Fruit fly (Drosophila melanogaster) whole organism, embryonic: ENCODE results near the gene mxt.

Source experiments
- Adf1 ChIP-seq: fragments of 200-800 bp; sonication (Bioruptor generic); IDR thresholded peaks from 2 replicates; pipeline ENCODE4 v1.3.6; 2022; ENCODE audit warnings: missing biosample characterization, missing genetic modification characterization
- Antp ChIP-seq: fragments of 200-800 bp; sonication (Bioruptor generic); optimal IDR thresholded peaks from 3 replicates; lab custom pipeline; 2016; ENCODE audit warnings: missing biosample characterization, missing genetic modification characterization
- Atf6 ChIP-seq: fragments of 200-800 bp; sonication (Bioruptor generic); IDR thresholded peaks from 2 replicates; pipeline ENCODE4 v1.3.6; 2022; ENCODE audit warnings: missing biosample characterization, missing genetic modification characterization
- CG10147 ChIP-seq: fragments of 200-800 bp; sonication (Bioruptor generic); optimal IDR thresholded peaks from 2 replicates; lab custom pipeline; 2019; ENCODE audit warnings: missing biosample characterization, mild to moderate bottlenecking, missing genetic modification characterization, moderate library complexity
- CG11456 ChIP-seq: fragments of 200-800 bp; sonication (Bioruptor generic); IDR thresholded peaks from 3 replicates; pipeline ENCODE4 v1.3.6; 2022; ENCODE audit warnings: missing biosample characterization, missing genetic modification characterization
- CG12104 ChIP-seq: fragments of 200-800 bp; sonication (Bioruptor generic); optimal IDR thresholded peaks from 3 replicates; lab custom pipeline; 2016; ENCODE audit warnings: missing biosample characterization, missing genetic modification characterization
- CG12155 ChIP-seq: fragments of 200-800 bp; sonication (Bioruptor generic); optimal IDR thresholded peaks from 3 replicates; lab custom pipeline; 2016; ENCODE audit warnings: missing biosample characterization, missing genetic modification characterization
- CG13296 ChIP-seq: fragments of 200-800 bp; sonication (Bioruptor generic); optimal IDR thresholded peaks from 3 replicates; lab custom pipeline; 2018; ENCODE audit warnings: missing biosample characterization, mild to moderate bottlenecking, missing genetic modification characterization
- CG13775 ChIP-seq: fragments of 200-800 bp; sonication (Bioruptor generic); optimal IDR thresholded peaks from 3 replicates; lab custom pipeline; 2017; ENCODE audit warnings: missing biosample characterization, mild to moderate bottlenecking, missing genetic modification characterization
- CG15011 ChIP-seq: fragments of 200-800 bp; sonication (Bioruptor generic); optimal IDR thresholded peaks from 3 replicates; lab custom pipeline; 2018; ENCODE audit warnings: missing biosample characterization, mild to moderate bottlenecking, missing genetic modification characterization
- CG1529 ChIP-seq: fragments of 200-800 bp; sonication (Bioruptor generic); optimal IDR thresholded peaks from 3 replicates; lab custom pipeline; 2018; ENCODE audit warnings: missing biosample characterization, missing genetic modification characterization
- CG1647 ChIP-seq: fragments of 200-800 bp; sonication (Bioruptor generic); optimal IDR thresholded peaks from 3 replicates; lab custom pipeline; 2016; ENCODE audit warnings: missing biosample characterization, missing genetic modification characterization
- CG1832 ChIP-seq: fragments of 200-800 bp; sonication (Bioruptor generic); optimal IDR thresholded peaks from 2 replicates; lab custom pipeline; 2017; ENCODE audit warnings: missing biosample characterization, mild to moderate bottlenecking, missing genetic modification characterization, inconsistent platforms
- CG2875 ChIP-seq: fragments of 200-800 bp; sonication (Bioruptor generic); optimal IDR thresholded peaks from 2 replicates; lab custom pipeline; 2017; ENCODE audit warnings: missing biosample characterization, mild to moderate bottlenecking, missing genetic modification characterization, missing genetic modification reagents
- CG3281 ChIP-seq: fragments of 200-800 bp; sonication (Bioruptor generic); optimal IDR thresholded peaks from 3 replicates; lab custom pipeline; 2017; ENCODE audit warnings: missing biosample characterization, mild to moderate bottlenecking, missing genetic modification characterization
- CG3995 ChIP-seq: fragments of 200-800 bp; sonication (Bioruptor generic); optimal IDR thresholded peaks from 3 replicates; lab custom pipeline; 2016; ENCODE audit warnings: missing biosample characterization, missing genetic modification characterization
- CG42726 ChIP-seq: fragments of 200-800 bp; sonication (Bioruptor generic); IDR thresholded peaks from 2 replicates; pipeline ENCODE4 v1.3.6; 2022; ENCODE audit warnings: missing biosample characterization, missing genetic modification characterization; ENCODE audit not compliant: partially characterized antibody
- CG6791 ChIP-seq: fragments of 200-800 bp; sonication (Bioruptor generic); IDR thresholded peaks from 3 replicates; pipeline ENCODE4 v1.3.6; 2022; ENCODE audit warnings: missing biosample characterization, missing genetic modification characterization; ENCODE audit not compliant: partially characterized antibody
- D19A ChIP-seq: fragments of 200-800 bp; optimal IDR thresholded peaks from 3 replicates; lab custom pipeline; 2019; ENCODE audit warnings: missing biosample characterization, mild to moderate bottlenecking, missing genetic modification characterization, moderate library complexity
- Deaf1 ChIP-seq: fragments of 200-800 bp; optimal IDR thresholded peaks from 3 replicates; lab custom pipeline; 2019; ENCODE audit warnings: missing biosample characterization, mild to moderate bottlenecking, missing genetic modification characterization, moderate library complexity
- Dll ChIP-seq: fragments of 200-800 bp; sonication (Bioruptor generic); IDR thresholded peaks from 4 replicates; pipeline ENCODE4 v1.3.6; 2022; ENCODE audit warnings: missing biosample characterization, missing genetic modification characterization; ENCODE audit not compliant: partially characterized antibody
- H15 ChIP-seq: fragments of 200-800 bp; sonication (Bioruptor generic); IDR thresholded peaks from 3 replicates; pipeline ENCODE4 v1.3.6; 2022; ENCODE audit warnings: missing biosample characterization, missing genetic modification characterization
- HHEX ChIP-seq: fragments of 200-800 bp; sonication (Bioruptor generic); optimal IDR thresholded peaks from 3 replicates; lab custom pipeline; 2017; ENCODE audit warnings: missing biosample characterization, mild to moderate bottlenecking, missing genetic modification characterization, missing genetic modification reagents
- HmgD ChIP-seq: fragments of 200-800 bp; sonication (Bioruptor generic); optimal IDR thresholded peaks from 3 replicates; lab custom pipeline; 2016; ENCODE audit warnings: missing biosample characterization, missing genetic modification characterization
- Hr78 ChIP-seq, 2 experiments: fragments of 200-800 bp in 1 of 2; fragments of >200 bp in 1 of 2; sonication (Bioruptor generic) in 1 of 2; optimal IDR thresholded peaks; 2 replicates each; lab custom pipeline; 2017 to 2019; ENCODE audit warnings: missing biosample characterization in 2 of 2, missing genetic modification characterization in 2 of 2, mild to moderate bottlenecking in 1 of 2, moderate library complexity in 1 of 2
- Lhr ChIP-seq: fragments of 200-800 bp; sonication (Bioruptor generic); optimal IDR thresholded peaks from 3 replicates; lab custom pipeline; 2017; ENCODE audit warnings: mild to moderate bottlenecking, missing biosample characterization, missing genetic modification reagents, missing genetic modification characterization
- MTF-1 ChIP-seq: fragments of 200-800 bp; sonication (Bioruptor generic); optimal IDR thresholded peaks from 2 replicates; lab custom pipeline; 2018; ENCODE audit warnings: missing biosample characterization, mild to moderate bottlenecking, missing genetic modification characterization, borderline replicate concordance
- Max ChIP-seq: fragments of 200-800 bp; sonication (Bioruptor generic); optimal IDR thresholded peaks from 2 replicates; lab custom pipeline; 2016; ENCODE audit warnings: missing biosample characterization, mild to moderate bottlenecking, missing genetic modification characterization
- Med ChIP-seq: fragments of 200-800 bp; sonication (Bioruptor generic); peaks from one replicate; lab custom pipeline; 2016; ENCODE audit warnings: missing biosample characterization, missing genetic modification characterization, mild to moderate bottlenecking, inconsistent platforms, moderate library complexity
- Oli ChIP-seq: fragments of 200-800 bp; sonication (Bioruptor generic); optimal IDR thresholded peaks from 2 replicates; lab custom pipeline; 2018; ENCODE audit warnings: missing biosample characterization, mild to moderate bottlenecking, missing genetic modification characterization, moderate library complexity
- PHDP ChIP-seq: fragments of 200-800 bp; sonication (Bioruptor generic); optimal IDR thresholded peaks from 3 replicates; lab custom pipeline; 2018; ENCODE audit warnings: missing biosample characterization, mild to moderate bottlenecking, missing genetic modification characterization, moderate library complexity
- Rfx ChIP-seq: fragments of 200-800 bp; sonication (Bioruptor generic); IDR thresholded peaks from 2 replicates; pipeline ENCODE4 v1.3.6; 2022; ENCODE audit warnings: missing biosample characterization, missing genetic modification characterization
- TFAM ChIP-seq: fragments of 200-800 bp; sonication (Bioruptor generic); optimal IDR thresholded peaks from 2 replicates; lab custom pipeline; 2017; ENCODE audit warnings: missing biosample characterization, missing genetic modification characterization, inconsistent platforms
- al ChIP-seq: fragments of 200-800 bp; sonication (Bioruptor generic); IDR thresholded peaks from 2 replicates; pipeline ENCODE4 v1.3.6; 2022; ENCODE audit warnings: missing biosample characterization, missing genetic modification characterization
- amos ChIP-seq: fragments of 200-800 bp; sonication (Bioruptor generic); IDR thresholded peaks from 2 replicates; pipeline ENCODE4 v1.3.6; 2022; ENCODE audit warnings: missing biosample characterization, missing genetic modification characterization; ENCODE audit not compliant: partially characterized antibody
- crc ChIP-seq: fragments of 200-800 bp; sonication (Bioruptor generic); optimal IDR thresholded peaks from 2 replicates; lab custom pipeline; 2016; ENCODE audit warnings: missing biosample characterization, missing genetic modification characterization
- crol ChIP-seq: fragments of 200-800 bp; sonication (Bioruptor generic); IDR thresholded peaks from 2 replicates; pipeline ENCODE4 v1.3.6; 2022; ENCODE audit warnings: missing biosample characterization, missing genetic modification characterization
- disco-r ChIP-seq: fragments of 200-800 bp; sonication (Bioruptor generic); optimal IDR thresholded peaks from 2 replicates; lab custom pipeline; 2016; ENCODE audit warnings: missing biosample characterization, missing genetic modification characterization
- dm ChIP-seq: fragments of 200-800 bp; sonication (Bioruptor generic); optimal IDR thresholded peaks from 3 replicates; lab custom pipeline; 2016; ENCODE audit warnings: missing biosample characterization, missing genetic modification characterization
- fd102C ChIP-seq: fragments of 200-800 bp; sonication (Bioruptor generic); optimal IDR thresholded peaks from 2 replicates; lab custom pipeline; 2018; ENCODE audit warnings: missing biosample characterization, mild to moderate bottlenecking, missing genetic modification characterization, moderate library complexity
- gfzf ChIP-seq: fragments of 200-800 bp; sonication (Bioruptor generic); optimal IDR thresholded peaks from 2 replicates; lab custom pipeline; 2016; ENCODE audit warnings: missing biosample characterization, mild to moderate bottlenecking, missing genetic modification characterization, moderate library complexity
- gt ChIP-seq: fragments of 200-800 bp; sonication (Bioruptor generic); IDR thresholded peaks from 2 replicates; pipeline ENCODE4 v1.3.6; 2022; ENCODE audit warnings: missing biosample characterization, missing genetic modification characterization
- hb ChIP-seq: fragments of 200-800 bp; sonication (Bioruptor generic); IDR thresholded peaks from 3 replicates; pipeline ENCODE4 v1.3.6; 2022; ENCODE audit warnings: missing biosample characterization, missing genetic modification characterization; ENCODE audit not compliant: partially characterized antibody
- lab ChIP-seq: fragments of 200-800 bp; sonication (Bioruptor generic); optimal IDR thresholded peaks from 3 replicates; lab custom pipeline; 2017; ENCODE audit warnings: missing biosample characterization, missing genetic modification characterization, mild to moderate bottlenecking, moderate library complexity, missing genetic modification reagents
- mirr ChIP-seq: fragments of 200-800 bp; sonication (Bioruptor generic); optimal IDR thresholded peaks from 3 replicates; lab custom pipeline; 2018; ENCODE audit warnings: missing biosample characterization, mild to moderate bottlenecking, missing genetic modification characterization
- pb ChIP-seq: fragments of 200-800 bp; sonication (Bioruptor generic); optimal IDR thresholded peaks from 3 replicates; lab custom pipeline; 2016; ENCODE audit warnings: missing biosample characterization, missing genetic modification characterization
- ranshi ChIP-seq: fragments of 200-800 bp; sonication (Bioruptor generic); IDR thresholded peaks from 2 replicates; pipeline ENCODE4 v1.3.6; 2022; ENCODE audit warnings: missing biosample characterization, missing genetic modification characterization
- slbo ChIP-seq: fragments of 200-800 bp; sonication (Bioruptor generic); IDR thresholded peaks from 2 replicates; pipeline ENCODE4 v1.3.6; 2022; ENCODE audit warnings: missing biosample characterization, missing genetic modification characterization
- tio ChIP-seq: fragments of 200-800 bp; sonication (Bioruptor generic); optimal IDR thresholded peaks from 2 replicates; lab custom pipeline; 2017; ENCODE audit warnings: missing biosample characterization, missing genetic modification characterization, inconsistent platforms
- z ChIP-seq: fragments of 200-800 bp; sonication (Bioruptor generic); IDR thresholded peaks from 3 replicates; pipeline ENCODE4 v1.3.6; 2022; ENCODE audit warnings: missing biosample characterization, missing genetic modification characterization

Gene mxt

dm6 chr2L:4821319-4821717 is 25.8 kb downstream of the mxt start (continued):
- TF ChIP-seq CG42726 (GFP tag; lab: Robert Waterston, UW): 0 out of 2 replicates have a peak, but pooled peaks have one; percentile 25
- TF ChIP-seq amos: no peak
- TF ChIP-seq crc (GFP tag; lab: Kevin White, UChicago): no peak
- TF ChIP-seq D19A (tag; lab: Kevin White, UChicago): peak; percentile 68
- TF ChIP-seq disco-r (GFP tag; lab: Kevin White, UChicago): no peak
- TF ChIP-seq CG1647 (GFP tag; lab: Kevin White, UChicago): peak; percentile 44
- no peak for TF ChIP-seq hb
- TF ChIP-seq Deaf1 (tag; lab: Kevin White, UChicago): peak; percentile 86
- TF ChIP-seq Oli: peak; percentile 73
- peak; percentile 74 for TF ChIP-seq CG11456 (GFP tag; lab: Robert Waterston, UW)
- no peak for TF ChIP-seq gfzf
- no peak for TF ChIP-seq Lhr
- peak; percentile 84 for TF ChIP-seq lab (GFP tag; lab: Kevin White, UChicago)
- no peak for TF ChIP-seq dm (GFP tag; lab: Kevin White, UChicago)
- TF ChIP-seq slbo: peak; percentile 70
- TF ChIP-seq CG12104 (GFP tag; lab: Kevin White, UChicago): no peak
- no peak for TF ChIP-seq HmgD
- TF ChIP-seq CG10147 (GFP tag; lab: Kevin White, UChicago): peak; percentile 71
- TF ChIP-seq Dll (GFP tag; lab: Robert Waterston, UW): no peak
- peak; percentile 51; the same call in 1 of the 2 replicates for TF ChIP-seq al
- no peak for TF ChIP-seq mirr (GFP tag; lab: Kevin White, UChicago)
- no peak for TF ChIP-seq gt (GFP tag; lab: Robert Waterston, UW)
- no peak for TF ChIP-seq fd102C (GFP tag; lab: Kevin White, UChicago)
- peak; percentile 37 for TF ChIP-seq tio (GFP tag; lab: Kevin White, UChicago)
- TF ChIP-seq Adf1: peak; percentile 40
- TF ChIP-seq H15: no peak
- TF ChIP-seq HHEX: peak; percentile 75
- TF ChIP-seq Max: no peak
- TF ChIP-seq CG13296 (GFP tag; lab: Kevin White, UChicago): peak; percentile 88
- TF ChIP-seq Antp (GFP tag; lab: Kevin White, UChicago): peak; percentile 44
- peak; percentile 21 for TF ChIP-seq CG13775 (GFP tag; lab: Kevin White, UChicago)
- TF ChIP-seq Atf6 (GFP tag; lab: Robert Waterston, UW): peak; percentile 83
- TF ChIP-seq ranshi (GFP tag; lab: Robert Waterston, UW): peak; percentile 59
- TF ChIP-seq CG3281: peak; percentile 83
- TF ChIP-seq crol (GFP tag; lab: Robert Waterston, UW): no peak
- no peak for TF ChIP-seq MTF-1
- TF ChIP-seq CG6791 (GFP tag; lab: Robert Waterston, UW): no peak
- TF ChIP-seq TFAM (GFP tag; lab: Kevin White, UChicago): no peak
- peak; percentile 39 for TF ChIP-seq CG2875 (GFP tag; lab: Kevin White, UChicago)
- peak; percentile 33 for TF ChIP-seq CG12155 (GFP tag; lab: Kevin White, UChicago)
- no peak for TF ChIP-seq CG1832 (GFP tag; lab: Kevin White, UChicago)
- TF ChIP-seq pb (GFP tag; lab: Kevin White, UChicago): no peak
- TF ChIP-seq z (GFP tag; lab: Robert Waterston, UW): no peak
- peak; percentile 63 for TF ChIP-seq CG15011 (GFP tag; lab: Kevin White, UChicago)
- peak; percentile 72 for TF ChIP-seq Rfx (GFP tag; lab: Robert Waterston, UW)
- peak in 1 of 2 experiments; percentile 4 for TF ChIP-seq Hr78 (GFP tag; optimal IDR thresholded peaks at IDR 0.05; lab: Kevin White, UChicago)
- peak; percentile 23 for TF ChIP-seq CG3995 (GFP tag; lab: Kevin White, UChicago)
- TF ChIP-seq PHDP (tag; lab: Kevin White, UChicago): peak; percentile 75
- TF ChIP-seq Med (GFP tag; lab: Kevin White, UChicago): peak; percentile 87
- TF ChIP-seq CG1529 (GFP tag; lab: Kevin White, UChicago): peak; percentile 39
